Worm (Caenorhabditis elegans) whole organism, young adult: Measurements from ENCODE around the gene R02D5.8.

Experiments
- B0019.2 ChIP-seq: fragments of 200-800 bp; sonication (Bioruptor generic); conservative IDR thresholded peaks from 2 replicates; pipeline ENCODE4 v1.3.6; 2022; ENCODE audit warnings: missing genetic modification reagents, missing genetic modification characterization, missing compliant biosample characterization
- B0261.1 ChIP-seq: sonication (generic microtip); optimal IDR thresholded peaks from 2 replicates; lab custom pipeline; 2016; ENCODE audit warnings: mild to moderate bottlenecking, missing genetic modification characterization, moderate library complexity, missing compliant biosample characterization
- C06A6.2 ChIP-seq: fragments of 200-800 bp; sonication (Bioruptor generic); conservative IDR thresholded peaks from 2 replicates; pipeline ENCODE4 v1.3.6; 2022; ENCODE audit warnings: missing genetic modification characterization, missing compliant biosample characterization
- F57C9.4 ChIP-seq: sonication (generic microtip); optimal IDR thresholded peaks from 2 replicates; lab custom pipeline; 2017; ENCODE audit warnings: mild to moderate bottlenecking, missing genetic modification characterization, missing compliant biosample characterization
- Y95B8A.8 ChIP-seq: fragments of 200-800 bp; sonication (Bioruptor generic); IDR thresholded peaks from 2 replicates; pipeline ENCODE4 v1.3.6; 2022; ENCODE audit warnings: missing genetic modification reagents, missing genetic modification characterization, missing compliant biosample characterization
- akir-1 ChIP-seq: fragments of 200-800 bp; sonication (Bioruptor generic); optimal IDR thresholded peaks from 2 replicates; lab custom pipeline; 2018; ENCODE audit warnings: mild to moderate bottlenecking, missing genetic modification characterization, moderate library complexity, missing compliant biosample characterization
- aptf-2 ChIP-seq: fragments of 200-800 bp; sonication (Bioruptor generic); conservative IDR thresholded peaks from 2 replicates; pipeline ENCODE4 v1.3.6; 2022; ENCODE audit warnings: missing genetic modification reagents, missing genetic modification characterization, missing compliant biosample characterization
- attf-6 ChIP-seq: fragments of 200-800 bp; sonication (Bioruptor generic); IDR thresholded peaks from 2 replicates; pipeline ENCODE4 v1.3.6; 2022; ENCODE audit warnings: missing genetic modification reagents, missing genetic modification characterization, missing compliant biosample characterization
- bed-1 ChIP-seq: fragments of 200-800 bp; sonication (Bioruptor generic); IDR thresholded peaks from 2 replicates; pipeline ENCODE4 v1.3.6; 2022; ENCODE audit warnings: missing genetic modification reagents, missing genetic modification characterization, missing compliant biosample characterization
- cebp-2 ChIP-seq: fragments of 200-800 bp; sonication (Bioruptor generic); IDR thresholded peaks from 2 replicates; pipeline ENCODE4 v1.3.6; 2022; ENCODE audit warnings: missing genetic modification characterization, missing compliant biosample characterization
- die-1 ChIP-seq: sonication (generic microtip); optimal IDR thresholded peaks from 2 replicates; lab custom pipeline; 2016; ENCODE audit warnings: missing genotype, mild to moderate bottlenecking, missing genetic modification characterization, missing compliant biosample characterization
- dox-1 ChIP-seq: fragments of 200-800 bp; sonication (Bioruptor generic); IDR thresholded peaks from 2 replicates; pipeline ENCODE4 v1.3.6; 2022; ENCODE audit warnings: missing genetic modification reagents, missing genetic modification characterization, missing compliant biosample characterization
- dpl-1 ChIP-seq: fragments of 150-350 bp; optimal IDR thresholded peaks from 2 replicates; lab custom pipeline; 2014; ENCODE audit warnings: missing biosample characterization, missing genetic modification reagents, missing genetic modification characterization
- egrh-3 ChIP-seq: fragments of 200-800 bp; sonication (Bioruptor generic); IDR thresholded peaks from 2 replicates; pipeline ENCODE4 v1.3.6; 2022; ENCODE audit warnings: missing genetic modification reagents, missing genetic modification characterization, missing compliant biosample characterization
- hmg-1.2 ChIP-seq: fragments of 200-800 bp; sonication (Bioruptor generic); IDR thresholded peaks from 2 replicates; pipeline ENCODE4 v1.3.6; 2022; ENCODE audit warnings: missing genetic modification reagents, missing genetic modification characterization, missing compliant biosample characterization
- hmg-20 ChIP-seq: fragments of 200-800 bp; sonication (Bioruptor generic); IDR thresholded peaks from 2 replicates; pipeline ENCODE4 v1.3.6; 2022; ENCODE audit warnings: missing genetic modification reagents, missing genetic modification characterization, missing compliant biosample characterization
- hrde-1 ChIP-seq: sonication (generic microtip); optimal IDR thresholded peaks from 2 replicates; lab custom pipeline; 2016; ENCODE audit warnings: missing genetic modification characterization, mild to moderate bottlenecking, missing compliant biosample characterization, moderate library complexity, missing genotype, missing genetic modification reagents, borderline replicate concordance
- let-607 ChIP-seq, 2 experiments: fragments of 200-800 bp in 1 of 2; sonication (Bioruptor generic) in 1 of 2; sonication (generic microtip) in 1 of 2; optimal IDR thresholded peaks; 2 replicates each; lab custom pipeline; 2016 to 2018; ENCODE audit warnings: mild to moderate bottlenecking in 2 of 2, missing compliant biosample characterization in 2 of 2, missing genetic modification characterization in 2 of 2, moderate library complexity in 2 of 2, missing genotype in 1 of 2
- lin-54 ChIP-seq: fragments of 200-800 bp; sonication (Bioruptor generic); optimal IDR thresholded peaks from 2 replicates; lab custom pipeline; 2018; ENCODE audit warnings: mild to moderate bottlenecking, missing genetic modification characterization, missing compliant biosample characterization
- madf-10 ChIP-seq: sonication (generic microtip); optimal IDR thresholded peaks from 2 replicates; lab custom pipeline; 2016; ENCODE audit warnings: mild to moderate bottlenecking, missing genetic modification characterization, missing compliant biosample characterization
- madf-6 ChIP-seq: fragments of 200-800 bp; sonication (Bioruptor generic); IDR thresholded peaks from 2 replicates; pipeline ENCODE4 v1.3.6; 2022; ENCODE audit warnings: missing genetic modification reagents, missing genetic modification characterization, missing compliant biosample characterization
- madf-8 ChIP-seq: fragments of 200-800 bp; sonication (Bioruptor generic); conservative IDR thresholded peaks from 2 replicates; pipeline ENCODE4 v1.3.6; 2022; ENCODE audit warnings: missing genetic modification reagents, missing genetic modification characterization, missing compliant biosample characterization
- mel-28 ChIP-seq: sonication (generic microtip); optimal IDR thresholded peaks from 2 replicates; lab custom pipeline; 2016; ENCODE audit warnings: borderline replicate concordance, mild to moderate bottlenecking, missing genetic modification characterization, missing compliant biosample characterization
- mes-4 ChIP-seq: sonication (generic microtip); optimal IDR thresholded peaks from 2 replicates; lab custom pipeline; 2016; ENCODE audit warnings: missing genotype, missing genetic modification characterization, missing compliant biosample characterization
- mxl-1 ChIP-seq: sonication (generic microtip); optimal IDR thresholded peaks from 2 replicates; lab custom pipeline; 2016; ENCODE audit warnings: missing genetic modification characterization, missing compliant biosample characterization
- nfya-1 ChIP-seq: sonication (generic microtip); optimal IDR thresholded peaks from 2 replicates; lab custom pipeline; 2017; ENCODE audit warnings: antibody characterized with exemption, missing compliant biosample characterization, missing genetic modification characterization, borderline replicate concordance; ENCODE audit not compliant: insufficient read depth
- nfya-2 ChIP-seq: fragments of 200-800 bp; sonication (Bioruptor generic); IDR thresholded peaks from 2 replicates; pipeline ENCODE4 v1.3.6; 2022; ENCODE audit warnings: missing genetic modification reagents, missing genetic modification characterization, missing compliant biosample characterization
- nhr-179 ChIP-seq: sonication (generic microtip); optimal IDR thresholded peaks from 2 replicates; lab custom pipeline; 2016; ENCODE audit warnings: mild to moderate bottlenecking, missing genetic modification characterization, missing compliant biosample characterization
- nhr-80 ChIP-seq: sonication (generic microtip); optimal IDR thresholded peaks from 2 replicates; lab custom pipeline; 2016; ENCODE audit warnings: missing genetic modification characterization, missing compliant biosample characterization
- nhr-90 ChIP-seq: sonication (generic microtip); optimal IDR thresholded peaks from 2 replicates; lab custom pipeline; 2016; ENCODE audit warnings: missing genotype, mild to moderate bottlenecking, missing genetic modification characterization, missing compliant biosample characterization
- snpc-1.3 ChIP-seq: sonication (generic microtip); optimal IDR thresholded peaks from 2 replicates; lab custom pipeline; 2017; ENCODE audit warnings: missing genetic modification characterization, mild to moderate bottlenecking, missing compliant biosample characterization, antibody characterized with exemption, moderate library complexity, missing genotype, missing genetic modification reagents; ENCODE audit not compliant: insufficient read depth
- snpc-4 ChIP-seq, 5 experiments: fragments of 150-350 bp in 1 of 5; sonication (generic microtip) in 4 of 5; optimal IDR thresholded peaks; 2 replicates each; lab custom pipeline; 2014 to 2018; ENCODE audit warnings: missing genetic modification characterization in 5 of 5, missing biosample characterization in 3 of 5, antibody characterized with exemption in 2 of 5, mild to moderate bottlenecking in 2 of 5, missing compliant biosample characterization in 2 of 5, missing genotype in 2 of 5, moderate library complexity in 2 of 5, missing genetic modification reagents in 1 of 5
- somi-1 ChIP-seq: fragments of 200-800 bp; sonication (Bioruptor generic); optimal IDR thresholded peaks from 2 replicates; lab custom pipeline; 2018; ENCODE audit warnings: mild to moderate bottlenecking, missing genetic modification characterization, missing compliant biosample characterization
- tlf-1 ChIP-seq: fragments of 200-800 bp; sonication (Bioruptor generic); optimal IDR thresholded peaks from 2 replicates; lab custom pipeline; 2018; ENCODE audit warnings: mild to moderate bottlenecking, missing genetic modification characterization, missing compliant biosample characterization
- unc-62 ChIP-seq: fragments of 150-350 bp; optimal IDR thresholded peaks from 2 replicates; lab custom pipeline; 2014; ENCODE audit warnings: missing biosample characterization, missing genetic modification reagents, missing genetic modification characterization
- zfh-2 ChIP-seq: fragments of 200-800 bp; sonication (Bioruptor generic); conservative IDR thresholded peaks from 2 replicates; pipeline ENCODE4 v1.3.6; 2022; ENCODE audit warnings: missing genetic modification reagents, missing genetic modification characterization, missing compliant biosample characterization
- zim-3 ChIP-seq: sonication (generic microtip); optimal IDR thresholded peaks from 2 replicates; lab custom pipeline; 2017; ENCODE audit warnings: mild to moderate bottlenecking, missing genetic modification characterization, moderate library complexity, missing compliant biosample characterization
- ztf-3 ChIP-seq: fragments of 200-800 bp; sonication (Bioruptor generic); optimal IDR thresholded peaks from 2 replicates; lab custom pipeline; 2018; ENCODE audit warnings: mild to moderate bottlenecking, missing genetic modification characterization, missing compliant biosample characterization
- ztf-6 ChIP-seq: fragments of 200-800 bp; sonication (Bioruptor generic); IDR thresholded peaks from 2 replicates; pipeline ENCODE4 v1.3.6; 2022; ENCODE audit warnings: missing genetic modification reagents, missing genetic modification characterization, missing compliant biosample characterization

The R02D5.8 gene

ce11 chrV:14481401-14481800 lies 37.8 kb downstream of the R02D5.8 start, which contains the start of gene R02D5.7:
Gene R02D5.7, minus strand, starts transcription at chrV:14481501.
- no peak for TF ChIP-seq B0019.2 (GFP tag; lab: Robert Waterston, UW)
- TF ChIP-seq snpc-1.3 = no peak
- TF ChIP-seq nhr-80 = peak; percentile 20
- TF ChIP-seq zim-3 = no peak
- TF ChIP-seq hmg-20 (GFP tag; lab: Robert Waterston, UW) = no peak
- TF ChIP-seq, all 124 proteins: peak for 1

ce11 chrV:14480533-14480932 lies 38.6 kb downstream of the R02D5.8 start:
- peak; percentile 51; the same call in 1 of the 2 replicates for TF ChIP-seq egrh-3 (GFP tag; lab: Robert Waterston, UW)
- TF ChIP-seq lin-54 (GFP tag; lab: Kevin White, UChicago) = no peak
- TF ChIP-seq Y95B8A.8 (GFP tag; lab: Robert Waterston, UW) = no peak
- no peak for TF ChIP-seq aptf-2 (GFP tag; lab: Robert Waterston, UW)
- TF ChIP-seq mxl-1 (tag; lab: Kevin White, UChicago) = no peak
- no peak for TF ChIP-seq madf-8 (GFP tag; lab: Robert Waterston, UW)
- TF ChIP-seq ztf-6 (GFP tag; lab: Robert Waterston, UW) = no peak
- no peak for TF ChIP-seq bed-1 (GFP tag; lab: Robert Waterston, UW)

- TF ChIP-seq mes-4 (tag; lab: Kevin White, UChicago) = no peak
- TF ChIP-seq hmg-1.2 = no peak
- TF ChIP-seq mxl-1 (tag; lab: Kevin White, UChicago) = no peak
- no peak for TF ChIP-seq die-1 (tag; lab: Kevin White, UChicago)
- TF ChIP-seq hrde-1 (tag; lab: Kevin White, UChicago) = no peak
- no peak for TF ChIP-seq bed-1 (GFP tag; lab: Robert Waterston, UW)
- no peak for TF ChIP-seq ztf-6 (GFP tag; lab: Robert Waterston, UW)
- TF ChIP-seq ztf-3 (GFP tag; lab: Kevin White, UChicago) = no peak
- no peak for TF ChIP-seq madf-10 (tag; lab: Kevin White, UChicago)
- no peak for TF ChIP-seq akir-1 (GFP tag; lab: Kevin White, UChicago)
- no peak for TF ChIP-seq attf-6 (GFP tag; lab: Robert Waterston, UW)
- TF ChIP-seq nhr-179 (tag; lab: Kevin White, UChicago) = no peak
- no peak for TF ChIP-seq snpc-1.3
- TF ChIP-seq C06A6.2 (GFP tag; lab: Robert Waterston, UW) = no peak
- TF ChIP-seq let-607 (tag; optimal IDR thresholded peaks at IDR 0.05; lab: Kevin White, UChicago) = no peak
These were observed 40.2 kb downstream of the R02D5.8 start, which contains the start of gene clec-55 for ce11 chrV:14478979-14479378. Gene clec-55, plus strand, starts transcription at chrV:14479279.

ce11 chrV:14476680-14477079 lies 42.5 kb downstream of the R02D5.8 start, which contains the start of gene clec-54:
Gene clec-54, plus strand, starts transcription at chrV:14476903.
- TF ChIP-seq F57C9.4 (no peak), nhr-80 (peak; percentile 35), snpc-4 (GFP tag; optimal IDR thresholded peaks at IDR 0.05; lab: Kevin White, UChicago) (no peak), snpc-4 (tag; optimal IDR thresholded peaks at IDR 0.05; lab: Kevin White, UChicago) (no peak), let-607 (tag; optimal IDR thresholded peaks at IDR 0.05; lab: Kevin White, UChicago) (no peak), nfya-2 (GFP tag; lab: Robert Waterston, UW) (no peak)

ce11 chrV:14474099-14474498 lies 45.1 kb downstream of the R02D5.8 start, which contains the start of gene clec-56:
Gene clec-56, plus strand, starts transcription at chrV:14474399.
- TF ChIP-seq dpl-1 (no peak), nhr-80 (peak; percentile 24)

ce11 chrV:14472229-14472628 lies 46.9 kb downstream of the R02D5.8 start, which contains the start of gene clec-227:
Gene clec-227, plus strand, starts transcription at chrV:14472529.
- TF ChIP-seq nfya-1 (no peak), B0261.1 (tag; lab: Kevin White, UChicago) (no peak), dox-1 (GFP tag; lab: Robert Waterston, UW) (no peak), somi-1 (GFP tag; lab: Kevin White, UChicago) (no peak), bed-1 (GFP tag; lab: Robert Waterston, UW) (no peak), C06A6.2 (GFP tag; lab: Robert Waterston, UW) (no peak), hrde-1 (tag; lab: Kevin White, UChicago) (no peak), zfh-2 (no peak), nhr-90 (tag; lab: Kevin White, UChicago) (no peak), unc-62 (no peak), tlf-1 (GFP tag; lab: Kevin White, UChicago) (no peak), mel-28 (tag; lab: Kevin White, UChicago) (no peak), cebp-2 (GFP tag; lab: Robert Waterston, UW) (no peak), madf-6 (GFP tag; lab: Robert Waterston, UW) (no peak)
